Worm (Caenorhabditis elegans): Measurements from ENCODE around the gene gfat-1.

Gene gfat-1

DNA sequence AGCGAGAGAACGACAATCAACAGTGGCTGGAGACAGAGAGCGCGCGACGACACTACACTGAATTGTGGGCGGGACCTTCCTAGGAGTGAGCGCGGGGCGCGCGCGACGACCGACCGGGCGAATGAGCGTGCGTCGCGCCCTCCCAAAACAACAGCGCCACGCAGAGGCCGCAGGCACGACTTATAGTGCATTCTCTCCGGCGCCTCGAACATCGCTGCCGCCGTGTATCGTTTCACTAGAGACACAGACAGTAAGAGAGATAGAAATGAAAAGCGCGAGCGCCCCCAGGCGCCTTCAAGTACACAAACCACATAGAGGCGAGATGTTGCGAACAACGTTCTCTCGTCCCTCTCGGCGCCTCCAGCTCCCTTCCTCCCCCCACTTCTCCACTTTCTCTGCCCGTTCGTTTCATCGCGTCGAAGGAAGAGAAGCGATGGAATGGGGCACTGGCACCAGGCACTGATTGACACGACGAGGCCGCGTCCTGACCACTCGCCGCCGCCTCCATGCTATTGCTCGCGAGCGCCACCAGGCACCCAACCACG, 24.7 kb upstream of the gfat-1 start (continued):
- TF ChIP-seq lsy-27 (tag; optimal IDR thresholded peaks at IDR 0.05; ENCODE audit: borderline replicate concordance, insufficient read depth) = no peak

DNA sequence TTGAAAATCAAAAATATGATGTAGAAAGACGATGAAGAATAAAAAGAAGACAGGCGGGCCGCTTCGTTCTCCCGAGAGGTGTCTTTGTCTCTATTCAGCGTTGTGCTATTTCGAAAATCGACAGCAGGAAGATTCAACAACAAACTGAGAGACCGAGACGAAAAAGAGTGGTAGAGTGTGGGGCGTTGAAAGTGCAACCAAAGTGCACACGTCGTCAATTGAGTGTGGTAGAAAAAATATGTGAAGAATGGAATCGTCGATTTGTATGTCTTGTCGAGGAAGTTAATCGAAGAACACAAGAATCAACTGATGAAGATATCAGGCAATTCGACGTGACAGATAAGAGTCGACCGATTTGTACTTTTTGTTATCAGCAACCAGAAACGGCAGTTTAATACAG, 24.0 kb upstream of the gfat-1 start:
- peak; percentile 40; the same call in 1 of the 2 replicates for TF ChIP-seq mcd-1 (GFP tag; IDR thresholded peaks at IDR 0.05)
- peak; percentile 34; the same call in 1 of the 2 replicates for TF ChIP-seq dox-1 (GFP tag; IDR thresholded peaks at IDR 0.05)
- peak in 1 of 2 experiments; percentile 3 for TF ChIP-seq let-607 (tag; optimal IDR thresholded peaks at IDR 0.05)
- TF ChIP-seq ceh-27 (GFP tag; optimal IDR thresholded peaks at IDR 0.05) = peak; percentile 49
- peak; percentile 28; the same call in 1 of the 2 replicates for TF ChIP-seq ekl-4 (GFP tag; IDR thresholded peaks at IDR 0.05)
- peak; percentile 47 for TF ChIP-seq lin-40 (tag; optimal IDR thresholded peaks at IDR 0.05)
- TF ChIP-seq dpff-1 (tag; optimal IDR thresholded peaks at IDR 0.05) = no peak
- TF ChIP-seq cebp-1 (GFP tag; IDR thresholded peaks at IDR 0.05) = no peak
- peak; percentile 62 for TF ChIP-seq cebp-1 (tag; optimal IDR thresholded peaks at IDR 0.05)
- peak; percentile 18 for TF ChIP-seq tbp1 (GFP tag; optimal IDR thresholded peaks at IDR 0.05)
- no peak for TF ChIP-seq rec-8 (tag; optimal IDR thresholded peaks at IDR 0.05)
- 0 out of 2 replicates have a peak, but pooled peaks have one; percentile 49 for TF ChIP-seq egl-44 (GFP tag; IDR thresholded peaks at IDR 0.05)
- peak; percentile 57; the same call in 1 of the 2 replicates for TF ChIP-seq hmg-1.2 (GFP tag; IDR thresholded peaks at IDR 0.05)
- peak; percentile 64 for TF ChIP-seq nhr-80 (tag; optimal IDR thresholded peaks at IDR 0.05)
- no peak for TF ChIP-seq F57A8.1 (GFP tag; optimal IDR thresholded peaks at IDR 0.05)
- TF ChIP-seq let-526 (GFP tag; IDR thresholded peaks at IDR 0.05) = no peak
- TF ChIP-seq ZK185.1 (tag; optimal IDR thresholded peaks at IDR 0.05; ENCODE audit: poor library complexity, severe bottlenecking) = peak; percentile 4
- TF ChIP-seq ztf-18 (tag; optimal IDR thresholded peaks at IDR 0.05) = no peak
- no peak for TF ChIP-seq F49E8.2 (tag; optimal IDR thresholded peaks at IDR 0.05; ENCODE audit: insufficient read depth)
- no peak for TF ChIP-seq B0336.3 (GFP tag; IDR thresholded peaks at IDR 0.05)
- TF ChIP-seq snpc-4 (GFP tag; optimal IDR thresholded peaks at IDR 0.05) = no peak
- TF ChIP-seq snpc-4 (tag; optimal IDR thresholded peaks at IDR 0.05) = peak in 1 of 4 experiments; percentile 0

DNA sequence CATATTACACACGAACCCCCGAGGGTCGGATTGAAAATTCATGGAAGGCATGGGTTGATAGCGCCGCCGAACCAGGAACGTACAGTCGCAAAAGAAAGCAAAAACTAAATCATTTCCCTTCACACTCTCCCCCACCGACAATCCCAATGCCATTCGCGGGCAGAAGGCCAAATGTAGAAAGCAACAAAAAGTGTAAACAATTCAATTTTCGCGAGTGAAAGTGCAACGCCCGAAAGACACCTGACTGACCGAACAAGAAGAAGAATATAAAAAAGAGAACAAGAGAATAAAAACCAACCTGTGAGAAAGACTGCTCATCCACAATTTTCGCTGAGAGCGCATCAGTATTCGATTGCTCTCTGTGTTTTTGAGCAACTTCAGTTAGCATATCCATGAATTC, 22.5 kb upstream of the gfat-1 start:
- TF ChIP-seq lin-54 (GFP tag; optimal IDR thresholded peaks at IDR 0.05) = no peak
- no peak for TF ChIP-seq rpc-1 (optimal IDR thresholded peaks at IDR 0.05)
- no peak for TF ChIP-seq rpc-1 (tag; optimal IDR thresholded peaks at IDR 0.05)
- TF ChIP-seq snpc-1.3 (tag; optimal IDR thresholded peaks at IDR 0.05; ENCODE audit: insufficient read depth) = no peak
- peak; percentile 22 for TF ChIP-seq lin-40 (tag; optimal IDR thresholded peaks at IDR 0.05)
- TF ChIP-seq F57A8.1 (GFP tag; optimal IDR thresholded peaks at IDR 0.05) = no peak
- no peak for TF ChIP-seq him-1 (tag; optimal IDR thresholded peaks at IDR 0.05)
- no peak for TF ChIP-seq F57C9.4 (tag; optimal IDR thresholded peaks at IDR 0.05)
- no peak for TF ChIP-seq egrh-3 (GFP tag; IDR thresholded peaks at IDR 0.05)
- TF ChIP-seq let-526 (GFP tag; IDR thresholded peaks at IDR 0.05) = no peak
- TF ChIP-seq ztf-26 (tag; optimal IDR thresholded peaks at IDR 0.05) = peak; percentile 18
- no peak for TF ChIP-seq nhr-80 (tag; optimal IDR thresholded peaks at IDR 0.05)
- TF ChIP-seq C06A6.2 (GFP tag; conservative IDR thresholded peaks at IDR 0.05) = 0 out of 2 replicates have a peak, but pooled peaks have one; percentile 15
- peak; percentile 8 for TF ChIP-seq attf-5 (GFP tag; optimal IDR thresholded peaks at IDR 0.05)

All from whole organism, young adult.